Worm (Caenorhabditis elegans) whole organism, L4/young adult: Measurements from ENCODE around the gene ZK105.6.

Source experiments
- W03F9.2 ChIP-seq: fragments of 150-350 bp; optimal IDR thresholded peaks from 2 replicates; lab custom pipeline; 2014; ENCODE audit warnings: missing biosample characterization, missing genetic modification characterization
- dao-5 ChIP-seq: sonication (generic microtip); optimal IDR thresholded peaks from 2 replicates; lab custom pipeline; 2016; ENCODE audit warnings: missing genotype, missing genetic modification characterization, moderate library complexity, missing compliant biosample characterization
- him-1 ChIP-seq: sonication (generic microtip); optimal IDR thresholded peaks from 2 replicates; lab custom pipeline; 2016; ENCODE audit warnings: missing genotype, missing genetic modification reagents, missing genetic modification characterization, missing compliant biosample characterization

DNA sequence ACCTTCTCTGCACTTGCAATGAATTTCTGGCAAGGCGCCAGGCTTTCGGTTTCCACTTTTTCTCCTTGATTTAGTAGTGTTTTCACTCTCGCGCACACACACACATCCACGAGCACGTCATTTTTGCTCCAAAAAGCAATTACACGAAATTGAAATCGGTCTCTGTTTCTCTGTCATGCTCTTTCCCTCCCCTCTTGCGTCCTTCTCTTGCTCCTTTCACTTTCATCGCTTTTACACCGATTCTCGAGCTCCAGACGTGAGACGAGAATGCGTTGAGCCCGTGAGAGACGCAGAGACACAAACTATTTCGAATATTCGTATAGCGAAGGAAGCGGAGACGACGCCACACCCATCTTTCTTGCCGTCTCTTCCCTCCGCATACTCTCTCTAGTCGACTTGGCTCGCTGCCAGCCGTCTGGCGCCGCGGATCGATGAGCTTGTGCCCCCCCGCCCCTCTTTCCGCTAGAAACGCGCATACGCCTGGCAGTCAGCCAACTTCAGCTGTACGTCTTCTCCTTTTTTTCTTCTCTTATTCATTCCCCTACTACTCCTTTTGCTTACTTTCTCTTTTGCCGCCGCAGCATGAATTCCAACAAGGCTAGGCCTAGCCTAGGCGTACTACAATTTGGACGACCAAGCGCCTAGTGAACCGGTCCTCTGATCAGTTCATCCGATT is 4.3 kb upstream of the ZK105.6 start:
- TF ChIP-seq W03F9.2 (no peak), dao-5 (tag; lab: Kevin White, UChicago) (no peak), him-1 (peak; percentile 87)
